Worm (Caenorhabditis elegans) whole organism, L3 larva: ENCODE measurements around the gene C15H11.11.

Source experiments
- R02D3.7 ChIP-seq: fragments of 150-350 bp; optimal IDR thresholded peaks from 2 replicates; lab custom pipeline; 2014; ENCODE audit warnings: missing biosample characterization, missing genetic modification characterization
- ZK546.5 ChIP-seq: sonication (generic microtip); optimal IDR thresholded peaks from 2 replicates; lab custom pipeline; 2017; ENCODE audit warnings: missing biosample characterization, missing genetic modification characterization
- aly-2 ChIP-seq: fragments of 150-350 bp; optimal IDR thresholded peaks from 2 replicates; lab custom pipeline; 2014; ENCODE audit warnings: missing biosample characterization, missing genetic modification characterization
- ama-1 ChIP-seq: fragments of 150-350 bp; optimal IDR thresholded peaks from 2 replicates; lab custom pipeline; 2018
- ceh-16 ChIP-seq: sonication (generic microtip); optimal IDR thresholded peaks from 2 replicates; lab custom pipeline; 2017; ENCODE audit warnings: missing biosample characterization, missing genetic modification characterization
- ceh-28 ChIP-seq: fragments of 150-350 bp; optimal IDR thresholded peaks from 2 replicates; lab custom pipeline; 2014; ENCODE audit warnings: missing biosample characterization, missing genetic modification reagents, missing genetic modification characterization
- ceh-82 ChIP-seq: fragments of 150-350 bp; optimal IDR thresholded peaks from 2 replicates; lab custom pipeline; 2014; ENCODE audit warnings: missing biosample characterization, missing genetic modification characterization
- ceh-9 ChIP-seq: sonication (generic microtip); optimal IDR thresholded peaks from 2 replicates; lab custom pipeline; 2018; ENCODE audit warnings: missing biosample characterization, missing genetic modification characterization
- daf-12 ChIP-seq: fragments of 150-350 bp; optimal IDR thresholded peaks from 2 replicates; lab custom pipeline; 2014; ENCODE audit warnings: missing biosample characterization, missing genetic modification reagents, missing genetic modification characterization
- egl-27 ChIP-seq: sonication (generic microtip); optimal IDR thresholded peaks from 4 replicates; lab custom pipeline; 2017; ENCODE audit warnings: missing biosample characterization, missing genetic modification reagents, missing genetic modification characterization
- egl-5 ChIP-seq: fragments of 150-350 bp; optimal IDR thresholded peaks from 2 replicates; lab custom pipeline; 2017; ENCODE audit warnings: missing biosample characterization, missing genetic modification reagents, missing genetic modification characterization, inconsistent platforms
- elt-1 ChIP-seq: fragments of 150-350 bp; optimal IDR thresholded peaks from 2 replicates; lab custom pipeline; 2014; ENCODE audit warnings: missing biosample characterization, missing genetic modification characterization
- elt-2 ChIP-seq: sonication (generic microtip); optimal IDR thresholded peaks from 2 replicates; lab custom pipeline; 2016; ENCODE audit warnings: missing genetic modification reagents, mild to moderate bottlenecking, missing genetic modification characterization, missing compliant biosample characterization
- elt-3 ChIP-seq, 3 experiments: fragments of 150-350 bp in 1 of 3; sonication (generic microtip) in 2 of 3; optimal IDR thresholded peaks; 2 replicates in 2 of 3; 4 replicates in 1 of 3; lab custom pipeline; 2014 to 2017; ENCODE audit warnings: missing biosample characterization in 3 of 3, missing genetic modification characterization in 3 of 3
- eor-1 ChIP-seq, 2 experiments: fragments of 150-350 bp; optimal IDR thresholded peaks; 2 replicates each; lab custom pipeline; 2014 to 2018; ENCODE audit warnings: missing biosample characterization in 2 of 2, missing genetic modification characterization in 2 of 2
- fkh-10 ChIP-seq: sonication (generic microtip); optimal IDR thresholded peaks from 2 replicates; lab custom pipeline; 2017; ENCODE audit warnings: missing biosample characterization, missing genetic modification reagents, missing genetic modification characterization
- fkh-2 ChIP-seq: fragments of 150-350 bp; optimal IDR thresholded peaks from 2 replicates; lab custom pipeline; 2014; ENCODE audit warnings: missing biosample characterization, missing genetic modification reagents, missing genetic modification characterization
- fos-1 ChIP-seq: fragments of 150-350 bp; optimal IDR thresholded peaks from 2 replicates; lab custom pipeline; 2014; ENCODE audit warnings: missing biosample characterization, missing genetic modification characterization
- hmg-11 ChIP-seq: sonication (generic microtip); optimal IDR thresholded peaks from 2 replicates; lab custom pipeline; 2016; ENCODE audit warnings: missing genetic modification characterization, missing compliant biosample characterization
- jun-1 ChIP-seq: fragments of 150-350 bp; optimal IDR thresholded peaks from 2 replicates; lab custom pipeline; 2014; ENCODE audit warnings: missing biosample characterization, missing genetic modification reagents, missing genetic modification characterization
- lin-15B ChIP-seq: fragments of 150-350 bp; optimal IDR thresholded peaks from 2 replicates; lab custom pipeline; 2014; ENCODE audit warnings: missing biosample characterization, missing genetic modification characterization
- lin-39 ChIP-seq: fragments of 150-350 bp; optimal IDR thresholded peaks from 2 replicates; lab custom pipeline; 2018; ENCODE audit warnings: missing biosample characterization, missing genetic modification reagents, missing genetic modification characterization
- lsy-12 ChIP-seq: sonication (generic microtip); optimal IDR thresholded peaks from 2 replicates; lab custom pipeline; 2016; ENCODE audit warnings: mild to moderate bottlenecking, missing genetic modification characterization, missing compliant biosample characterization
- mdl-1 ChIP-seq: fragments of 150-350 bp; optimal IDR thresholded peaks from 2 replicates; lab custom pipeline; 2014; ENCODE audit warnings: missing biosample characterization, missing genetic modification characterization
- mml-1 ChIP-seq: fragments of 150-350 bp; sonication (generic microtip); optimal IDR thresholded peaks from 3 replicates; lab custom pipeline; 2014; ENCODE audit warnings: missing biosample characterization, missing genetic modification characterization
- nfya-1 ChIP-seq: sonication (generic microtip); optimal IDR thresholded peaks from 2 replicates; lab custom pipeline; 2017; ENCODE audit warnings: missing genetic modification characterization, mild to moderate bottlenecking, missing compliant biosample characterization, antibody characterized with exemption, moderate library complexity; ENCODE audit not compliant: insufficient read depth
- nhr-11 ChIP-seq: fragments of 150-350 bp; optimal IDR thresholded peaks from 2 replicates; lab custom pipeline; 2014; ENCODE audit warnings: missing biosample characterization, missing genetic modification characterization
- nhr-12 ChIP-seq: fragments of 150-350 bp; optimal IDR thresholded peaks from 2 replicates; lab custom pipeline; 2014; ENCODE audit warnings: missing biosample characterization, missing genetic modification characterization
- nhr-23 ChIP-seq: fragments of 150-350 bp; optimal IDR thresholded peaks from 2 replicates; lab custom pipeline; 2014; ENCODE audit warnings: missing biosample characterization, missing genetic modification reagents, missing genetic modification characterization
- nhr-237 ChIP-seq: fragments of 150-350 bp; optimal IDR thresholded peaks from 2 replicates; lab custom pipeline; 2014; ENCODE audit warnings: missing biosample characterization, missing genetic modification characterization
- nhr-25 ChIP-seq: sonication (generic microtip); optimal IDR thresholded peaks from 2 replicates; lab custom pipeline; 2017; ENCODE audit warnings: missing biosample characterization, missing genetic modification characterization
- nhr-28 ChIP-seq: fragments of 150-350 bp; optimal IDR thresholded peaks from 2 replicates; lab custom pipeline; 2014; ENCODE audit warnings: missing biosample characterization, missing genetic modification characterization
- nhr-43 ChIP-seq: sonication (generic microtip); optimal IDR thresholded peaks from 2 replicates; lab custom pipeline; 2016; ENCODE audit warnings: mild to moderate bottlenecking, missing genetic modification characterization, missing compliant biosample characterization; ENCODE audit not compliant: poor library complexity, severe bottlenecking
- nhr-67 ChIP-seq: fragments of 150-350 bp; optimal IDR thresholded peaks from 2 replicates; lab custom pipeline; 2014; ENCODE audit warnings: missing biosample characterization, missing genetic modification characterization
- nhr-76 ChIP-seq: fragments of 150-350 bp; sonication (generic microtip); optimal IDR thresholded peaks from 5 replicates; lab custom pipeline; 2014; ENCODE audit warnings: missing biosample characterization, missing genetic modification characterization
- nhr-77 ChIP-seq: fragments of 150-350 bp; optimal IDR thresholded peaks from 2 replicates; lab custom pipeline; 2014; ENCODE audit warnings: missing biosample characterization, missing genetic modification characterization
- pha-4 ChIP-seq: fragments of 150-350 bp; optimal IDR thresholded peaks from 2 replicates; lab custom pipeline; 2014; ENCODE audit warnings: missing biosample characterization, missing genetic modification reagents, missing genetic modification characterization
- pqm-1 ChIP-seq: fragments of 150-350 bp; optimal IDR thresholded peaks from 2 replicates; lab custom pipeline; 2017; ENCODE audit warnings: missing biosample characterization, missing genetic modification characterization, inconsistent platforms
- sea-2 ChIP-seq: fragments of 150-350 bp; sonication (generic microtip); optimal IDR thresholded peaks from 4 replicates; lab custom pipeline; 2014; ENCODE audit warnings: missing biosample characterization, missing genetic modification reagents, missing genetic modification characterization
- skn-1 ChIP-seq: fragments of 150-350 bp; optimal IDR thresholded peaks from 2 replicates; lab custom pipeline; 2014; ENCODE audit warnings: missing biosample characterization, missing genetic modification characterization
- snpc-4 ChIP-seq: fragments of 150-350 bp; optimal IDR thresholded peaks from 2 replicates; lab custom pipeline; 2014; ENCODE audit warnings: missing biosample characterization, missing genetic modification characterization
- tbx-2 ChIP-seq: sonication (generic microtip); optimal IDR thresholded peaks from 2 replicates; lab custom pipeline; 2016; ENCODE audit warnings: mild to moderate bottlenecking, missing genetic modification characterization, missing compliant biosample characterization
- unc-39 ChIP-seq: sonication (generic microtip); optimal IDR thresholded peaks from 4 replicates; lab custom pipeline; 2017; ENCODE audit warnings: missing biosample characterization, missing genetic modification characterization
- unc-62 ChIP-seq: fragments of 150-350 bp; sonication (generic microtip); optimal IDR thresholded peaks from 4 replicates; lab custom pipeline; 2014; ENCODE audit warnings: missing biosample characterization, missing genetic modification reagents, missing genetic modification characterization
- zag-1 ChIP-seq: fragments of 150-350 bp; optimal IDR thresholded peaks from 2 replicates; lab custom pipeline; 2014; ENCODE audit warnings: missing biosample characterization, missing genetic modification characterization
- ztf-11 ChIP-seq: fragments of 150-350 bp; optimal IDR thresholded peaks from 2 replicates; lab custom pipeline; 2014; ENCODE audit warnings: missing biosample characterization, missing genetic modification characterization
- ztf-4 ChIP-seq: fragments of 150-350 bp; optimal IDR thresholded peaks from 2 replicates; lab custom pipeline; 2014; ENCODE audit warnings: missing biosample characterization, missing genetic modification characterization

The C15H11.11 gene

DNA sequence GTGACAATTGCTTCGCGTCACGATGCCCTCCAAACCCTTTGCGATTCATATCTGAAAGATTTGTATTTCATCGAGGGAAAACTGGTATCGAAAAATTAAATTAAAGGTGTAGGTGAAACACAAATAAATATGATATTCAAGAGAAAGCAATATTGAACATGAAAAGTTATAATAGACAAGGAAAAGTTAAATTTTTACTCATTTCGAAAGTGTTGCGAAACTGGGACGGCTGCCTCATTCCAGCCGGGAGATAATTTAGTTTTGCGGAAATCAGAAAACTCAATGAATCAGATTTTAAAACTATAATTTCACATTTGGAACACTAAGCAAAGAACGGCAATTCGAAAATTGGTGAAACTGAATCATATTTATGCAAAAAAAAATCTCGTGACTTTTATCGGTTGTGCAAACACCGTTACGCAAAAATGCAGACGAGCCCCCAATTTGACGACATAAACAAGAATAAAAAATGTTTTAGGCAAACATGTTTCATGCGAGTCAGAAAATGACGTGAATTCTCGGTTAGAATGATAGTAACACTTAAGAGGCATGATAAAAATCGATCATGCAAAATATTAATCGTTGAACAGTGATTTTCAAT is at the start of gene C15H11.11, which contains the start of gene nxf-1:
Gene C15H11.11, plus strand, starts transcription at position 536 of the 601 bp plus-strand sequence.
Gene nxf-1, minus strand, starts transcription at position 51 of the 601 bp plus-strand sequence.
- TF ChIP-seq fkh-2 (tag; lab: Kevin White, UChicago) (no peak), ceh-16 (no peak), ceh-9 (tag; lab: Kevin White, UChicago) (no peak), fkh-10 (GFP tag; lab: Kevin White, UChicago) (no peak), pqm-1 (tag; lab: Kevin White, UChicago) (peak; percentile 68), nfya-1 (tag; lab: Kevin White, UChicago) (peak; percentile 60), elt-2 (tag; lab: Kevin White, UChicago) (peak; percentile 77), unc-39 (tag; lab: Kevin White, UChicago) (no peak), skn-1 (peak; percentile 28), fos-1 (no peak), nhr-11 (no peak), lin-15B (tag; lab: Kevin White, UChicago) (peak; percentile 56), nhr-67 (no peak), zag-1 (tag; lab: Kevin White, UChicago) (no peak), nhr-77 (no peak), aly-2 (tag; lab: Kevin White, UChicago) (no peak), ceh-82 (tag; lab: Kevin White, UChicago) (no peak), ztf-11 (no peak), snpc-4 (peak; percentile 77), lsy-12 (tag; lab: Kevin White, UChicago) (no peak), sea-2 (GFP tag; lab: Kevin White, UChicago) (no peak), ZK546.5 (tag; lab: Kevin White, UChicago) (no peak), elt-3 (tag; optimal IDR thresholded peaks at IDR 0.05; lab: Kevin White, UChicago) (no peak), hmg-11 (tag; lab: Kevin White, UChicago) (peak; percentile 73), eor-1 (tag; optimal IDR thresholded peaks at IDR 0.05; lab: Kevin White, UChicago) (no peak), ceh-28 (tag; lab: Kevin White, UChicago) (peak; percentile 58), nhr-28 (tag; lab: Kevin White, UChicago) (no peak), egl-27 (tag; lab: Kevin White, UChicago) (no peak), nhr-12 (tag; lab: Kevin White, UChicago) (no peak), nhr-76 (tag; lab: Kevin White, UChicago) (no peak), mml-1 (tag; lab: Kevin White, UChicago) (no peak), tbx-2 (tag; lab: Kevin White, UChicago) (no peak), lin-39 (tag; lab: Kevin White, UChicago) (no peak), mdl-1 (tag; lab: Kevin White, UChicago) (no peak), nhr-43 (tag; lab: Kevin White, UChicago) (peak; percentile 40), unc-62 (no peak), nhr-25 (tag; lab: Kevin White, UChicago) (peak; percentile 44), elt-1 (tag; lab: Kevin White, UChicago) (no peak), jun-1 (tag; lab: Kevin White, UChicago) (peak; percentile 79), nhr-237 (tag; lab: Kevin White, UChicago) (no peak), pha-4 (tag; lab: Kevin White, UChicago) (peak; percentile 88), egl-5 (tag; lab: Kevin White, UChicago) (peak; percentile 79), R02D3.7 (tag; lab: Kevin White, UChicago) (no peak), ztf-4 (tag; lab: Kevin White, UChicago) (no peak), nhr-23 (tag; lab: Kevin White, UChicago) (peak; percentile 51), ama-1 (peak; percentile 61), daf-12 (tag; lab: Kevin White, UChicago) (no peak)
- TF ChIP-seq, all 47 proteins: peak for 15
